Fruit fly (Drosophila melanogaster): Measurements from ENCODE around the gene CG43965.

Gene CG43965

DNA sequence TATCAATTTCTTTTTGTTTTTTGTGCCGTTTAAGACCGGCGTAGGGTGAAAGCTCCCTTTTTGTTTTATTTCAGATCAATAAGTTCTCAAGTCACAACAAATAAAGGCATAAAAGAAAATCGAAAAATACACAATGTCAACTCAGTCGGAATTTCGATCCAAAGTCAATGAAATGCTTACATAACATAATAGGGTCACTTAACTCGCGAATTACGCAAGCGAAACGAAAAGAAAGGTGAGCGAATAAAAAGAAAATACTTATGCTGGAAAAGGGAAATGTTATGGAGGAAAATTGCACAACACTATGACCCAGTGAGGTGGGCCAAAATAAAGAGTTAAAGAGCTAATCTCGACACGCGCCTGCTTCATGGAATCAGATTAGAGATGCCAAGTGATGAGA is 29.6 kb downstream of the CG43965 start:
- TF ChIP-seq CG7045 (GFP tag; optimal IDR thresholded peaks at IDR 0.05) (no peak), tj (GFP tag; optimal IDR thresholded peaks at IDR 0.05) (peak; percentile 57)

DNA sequence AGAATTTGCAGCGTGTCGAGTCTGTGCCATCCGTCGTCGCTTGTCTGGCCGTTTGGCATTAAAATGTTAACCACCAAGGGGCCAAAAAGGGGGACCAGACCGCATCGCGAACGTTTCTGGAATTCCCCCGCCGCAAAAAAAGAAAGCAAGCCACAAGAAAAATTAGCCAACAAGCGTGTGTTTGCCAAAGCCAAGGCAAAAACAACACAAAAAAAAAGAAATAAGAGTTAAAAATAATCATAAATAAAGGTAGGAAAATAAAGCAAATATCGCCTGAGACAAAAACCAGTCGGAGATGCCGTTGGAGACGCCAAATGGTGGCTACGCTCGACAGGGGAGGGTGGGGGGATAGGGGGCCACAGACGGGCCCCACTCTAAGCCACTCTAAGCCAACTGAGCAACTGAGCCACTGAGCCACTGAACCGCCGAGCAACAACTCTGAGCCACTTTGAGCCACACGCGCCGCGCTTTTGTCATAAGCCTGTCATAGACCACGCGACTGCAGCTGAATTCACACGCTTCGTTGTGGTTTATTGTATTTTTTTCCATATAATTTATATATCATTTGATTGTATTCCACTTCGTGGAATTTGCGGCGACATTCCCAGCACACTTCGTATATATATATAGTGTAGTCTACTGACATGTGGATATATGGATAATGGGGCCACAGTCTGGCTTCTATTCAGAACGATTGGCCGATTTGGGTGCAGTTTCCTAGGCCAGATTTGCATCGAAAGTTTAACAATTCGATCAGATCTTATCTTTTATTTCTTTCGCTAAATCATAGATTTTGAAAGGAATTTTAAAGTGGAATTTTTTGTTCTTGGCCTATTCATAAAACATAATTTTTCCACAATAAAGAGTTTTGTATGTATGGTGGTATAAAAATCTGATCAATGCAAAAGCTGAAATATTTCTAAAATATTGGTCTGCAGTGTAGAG is 31.7 kb downstream of the CG43965 start:
- TF ChIP-seq kay (GFP tag; ENCODE audit: borderline replicate concordance) (peak; percentile 79), tj (GFP tag; optimal IDR thresholded peaks at IDR 0.05) (no peak), CG14711 (tag; optimal IDR thresholded peaks at IDR 0.05) (no peak), Crg-1 (GFP tag; optimal IDR thresholded peaks at IDR 0.05) (no peak), ovo (GFP tag; optimal IDR thresholded peaks at IDR 0.05) (peak; percentile 29), Clk (GFP tag; optimal IDR thresholded peaks at IDR 0.05) (no peak), CG7045 (GFP tag; optimal IDR thresholded peaks at IDR 0.05) (no peak), CG11617 (GFP tag; optimal IDR thresholded peaks at IDR 0.05) (no peak), CG33017 (tag; optimal IDR thresholded peaks at IDR 0.05) (no peak), toe (GFP tag; optimal IDR thresholded peaks at IDR 0.05) (no peak), Hr96 (GFP tag; optimal IDR thresholded peaks at IDR 0.05) (no peak), bab1 (GFP tag; optimal IDR thresholded peaks at IDR 0.05) (peak; percentile 85), cnc (optimal IDR thresholded peaks at IDR 0.05) (no peak), Mnt (GFP tag; optimal IDR thresholded peaks at IDR 0.05) (no peak), cic (GFP tag; optimal IDR thresholded peaks at IDR 0.05) (peak; percentile 47), pad (GFP tag; optimal IDR thresholded peaks at IDR 0.05) (no peak), CG12768 (GFP tag; optimal IDR thresholded peaks at IDR 0.05) (no peak)

DNA sequence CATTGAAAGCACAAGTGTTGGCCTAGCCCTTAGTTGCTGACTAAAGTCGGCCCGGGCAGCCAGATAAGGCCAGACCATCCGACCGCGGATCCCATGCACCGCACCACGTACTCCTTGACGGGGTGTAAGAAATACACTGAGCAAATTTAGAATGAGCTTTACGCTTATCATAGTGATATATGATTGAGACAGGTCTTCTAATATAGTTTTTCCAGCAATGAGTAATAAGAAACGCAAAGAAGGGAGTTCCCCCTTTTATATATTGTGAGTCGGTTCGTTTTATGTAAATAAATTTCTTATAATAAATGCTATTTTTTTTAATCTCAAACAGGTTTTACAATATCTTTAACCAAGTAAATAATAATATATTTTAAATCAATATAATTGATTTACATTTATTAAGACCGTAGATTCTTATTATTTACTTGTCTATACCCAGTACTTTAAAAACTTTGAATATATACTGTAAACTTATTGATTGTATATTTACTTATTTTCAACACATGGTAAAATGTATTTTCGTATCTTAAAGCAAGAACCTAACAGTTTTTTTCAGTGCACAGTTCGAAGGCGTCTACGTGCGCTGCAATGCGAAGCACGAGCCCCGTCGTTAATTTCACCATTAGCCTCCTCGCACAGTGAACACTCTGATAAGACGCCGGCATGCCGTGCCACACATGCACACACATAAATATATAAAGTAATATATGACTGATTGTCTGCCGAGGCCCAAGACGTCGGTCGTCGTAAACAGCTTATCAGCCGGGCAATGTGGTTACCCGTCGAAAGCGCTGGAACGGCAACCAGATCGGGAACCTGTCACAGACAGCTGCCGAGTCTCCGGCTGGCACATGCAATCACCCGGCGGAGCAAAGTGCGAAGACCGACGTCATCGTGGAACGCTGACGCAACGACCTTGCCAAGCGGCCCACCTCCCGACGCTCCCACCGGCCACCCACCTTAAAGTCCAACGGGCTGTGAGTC is 33.4 kb downstream of the CG43965 start:
- peak; percentile 86 for TF ChIP-seq bab1 (GFP tag; optimal IDR thresholded peaks at IDR 0.05)
- no peak for TF ChIP-seq Clk (GFP tag; optimal IDR thresholded peaks at IDR 0.05)
- TF ChIP-seq pad (GFP tag; optimal IDR thresholded peaks at IDR 0.05) = peak; percentile 43
- peak; percentile 49 for TF ChIP-seq tj (GFP tag; optimal IDR thresholded peaks at IDR 0.05)
- TF ChIP-seq kay (GFP tag; ENCODE audit: borderline replicate concordance) = peak; percentile 89
- no peak for TF ChIP-seq ovo (GFP tag; optimal IDR thresholded peaks at IDR 0.05)
- peak; percentile 54 for TF ChIP-seq CG7045 (GFP tag; optimal IDR thresholded peaks at IDR 0.05)
- peak; percentile 56 for TF ChIP-seq CG14711 (tag; optimal IDR thresholded peaks at IDR 0.05)
- TF ChIP-seq CG33017 (tag; optimal IDR thresholded peaks at IDR 0.05) = peak; percentile 25
- no peak for TF ChIP-seq cnc (optimal IDR thresholded peaks at IDR 0.05)
- TF ChIP-seq Hr96 (GFP tag; optimal IDR thresholded peaks at IDR 0.05) = peak; percentile 53
- peak; percentile 68 for TF ChIP-seq CG7101 (tag; optimal IDR thresholded peaks at IDR 0.05)
- TF ChIP-seq Crg-1 (GFP tag; optimal IDR thresholded peaks at IDR 0.05) = peak; percentile 14
- peak; percentile 85 for TF ChIP-seq CG12768 (GFP tag; optimal IDR thresholded peaks at IDR 0.05)
- peak; percentile 91 for TF ChIP-seq CG11617 (GFP tag; optimal IDR thresholded peaks at IDR 0.05)
- peak; percentile 63 for TF ChIP-seq Mnt (GFP tag; optimal IDR thresholded peaks at IDR 0.05)
- no peak for TF ChIP-seq toe (GFP tag; optimal IDR thresholded peaks at IDR 0.05)
- no peak for TF ChIP-seq CG5204 (GFP tag; optimal IDR thresholded peaks at IDR 0.05)
- TF ChIP-seq CG1620 (GFP tag; optimal IDR thresholded peaks at IDR 0.05) = no peak
- TF ChIP-seq cic (GFP tag; optimal IDR thresholded peaks at IDR 0.05) = peak; percentile 85

DNA sequence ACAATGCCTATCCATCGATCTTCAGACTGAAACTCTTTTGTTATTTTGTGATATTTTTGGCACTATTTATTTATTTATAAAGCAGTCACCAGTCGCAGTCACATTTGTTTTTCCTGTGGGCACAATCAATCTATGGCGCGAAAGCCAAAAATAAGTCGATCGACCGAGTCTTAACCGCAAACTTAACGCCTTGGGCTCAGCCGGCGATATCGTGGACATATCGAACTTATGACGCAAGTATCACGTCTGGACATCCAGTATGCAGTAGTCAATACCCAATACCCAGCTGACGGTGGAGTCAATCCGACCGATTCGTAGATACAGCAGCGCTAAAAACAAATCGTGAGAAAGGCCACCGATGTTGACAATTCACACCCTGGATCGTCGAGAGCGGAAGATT is 34.9 kb downstream of the CG43965 start:
- TF ChIP-seq Crg-1 (GFP tag; optimal IDR thresholded peaks at IDR 0.05) = no peak
- no peak for TF ChIP-seq Hr96 (GFP tag; optimal IDR thresholded peaks at IDR 0.05)
- no peak for TF ChIP-seq Clk (GFP tag; optimal IDR thresholded peaks at IDR 0.05)
- TF ChIP-seq toe (GFP tag; optimal IDR thresholded peaks at IDR 0.05) = no peak
- TF ChIP-seq Mnt (GFP tag; optimal IDR thresholded peaks at IDR 0.05) = no peak
- TF ChIP-seq kay (GFP tag; ENCODE audit: borderline replicate concordance) = no peak
- no peak for TF ChIP-seq tj (GFP tag; optimal IDR thresholded peaks at IDR 0.05)
- no peak for TF ChIP-seq bab1 (GFP tag; optimal IDR thresholded peaks at IDR 0.05)
- no peak for TF ChIP-seq CG1620 (GFP tag; optimal IDR thresholded peaks at IDR 0.05)
- TF ChIP-seq CG33017 (tag; optimal IDR thresholded peaks at IDR 0.05) = no peak
- TF ChIP-seq CG14711 (tag; optimal IDR thresholded peaks at IDR 0.05) = no peak
- no peak for TF ChIP-seq CG7045 (GFP tag; optimal IDR thresholded peaks at IDR 0.05)
- no peak for TF ChIP-seq CG11617 (GFP tag; optimal IDR thresholded peaks at IDR 0.05)
- TF ChIP-seq cnc (optimal IDR thresholded peaks at IDR 0.05) = no peak
- TF ChIP-seq CG5204 (GFP tag; optimal IDR thresholded peaks at IDR 0.05) = no peak
- TF ChIP-seq pad (GFP tag; optimal IDR thresholded peaks at IDR 0.05) = no peak
- TF ChIP-seq CG12768 (GFP tag; optimal IDR thresholded peaks at IDR 0.05) = no peak
- TF ChIP-seq CG7101 (tag; optimal IDR thresholded peaks at IDR 0.05) = no peak
- TF ChIP-seq ovo (GFP tag; optimal IDR thresholded peaks at IDR 0.05) = no peak

DNA sequence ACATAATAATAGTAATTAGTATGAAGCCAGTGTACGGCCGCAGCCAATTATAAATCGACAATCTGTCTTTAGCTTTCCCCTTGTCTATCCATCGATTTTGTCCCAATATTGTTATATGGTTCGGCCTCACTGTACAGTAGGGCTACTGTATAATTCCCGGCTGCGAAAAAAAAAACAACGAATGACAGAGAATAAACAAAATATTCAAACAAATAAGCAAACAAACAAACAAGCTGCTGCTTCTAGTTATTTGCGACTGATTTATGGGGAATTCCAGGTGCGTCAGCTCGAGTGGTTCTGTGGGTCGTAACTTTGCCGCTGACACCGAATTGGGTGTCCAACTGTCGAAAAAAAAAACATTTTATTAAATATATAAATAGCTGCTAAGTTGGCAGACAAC is 35.9 kb downstream of the CG43965 start:
- no peak for TF ChIP-seq CG7045 (GFP tag; optimal IDR thresholded peaks at IDR 0.05)
- TF ChIP-seq CG7101 (tag; optimal IDR thresholded peaks at IDR 0.05) = peak; percentile 21
